Worm (Caenorhabditis elegans) whole organism, late embryonic: ENCODE measurements around the gene puf-11.

ENCODE experiments used
- C08G9.2 ChIP-seq: sonication (generic microtip); optimal IDR thresholded peaks from 2 replicates; lab custom pipeline; 2016; ENCODE audit warnings: mild to moderate bottlenecking, missing genetic modification characterization, moderate library complexity, missing compliant biosample characterization
- F13H6.1 ChIP-seq: sonication (generic microtip); optimal IDR thresholded peaks from 2 replicates; lab custom pipeline; 2016; ENCODE audit warnings: missing genetic modification characterization, missing compliant biosample characterization
- K02D7.2 ChIP-seq: sonication (generic microtip); optimal IDR thresholded peaks from 2 replicates; lab custom pipeline; 2017; ENCODE audit warnings: mild to moderate bottlenecking, missing genetic modification characterization, missing compliant biosample characterization
- Y22D7AL.16 ChIP-seq: sonication (generic microtip); optimal IDR thresholded peaks from 2 replicates; lab custom pipeline; 2016; ENCODE audit warnings: missing genetic modification characterization, missing compliant biosample characterization
- ama-1 ChIP-seq: fragments of 150-350 bp; optimal IDR thresholded peaks from 2 replicates; lab custom pipeline; 2014
- ceh-18 ChIP-seq: sonication (generic microtip); optimal IDR thresholded peaks from 2 replicates; lab custom pipeline; 2016; ENCODE audit warnings: missing genetic modification characterization, missing compliant biosample characterization
- ceh-19 ChIP-seq: fragments of 200-800 bp; sonication (Bioruptor generic); optimal IDR thresholded peaks from 2 replicates; lab custom pipeline; 2018; ENCODE audit warnings: mild to moderate bottlenecking, missing genetic modification characterization, missing compliant biosample characterization
- ceh-22 ChIP-seq: sonication (generic microtip); optimal IDR thresholded peaks from 2 replicates; lab custom pipeline; 2017; ENCODE audit warnings: missing biosample characterization, missing genetic modification characterization
- ceh-24 ChIP-seq: sonication (generic microtip); optimal IDR thresholded peaks from 2 replicates; lab custom pipeline; 2016; ENCODE audit warnings: mild to moderate bottlenecking, missing genetic modification characterization, missing compliant biosample characterization
- ceh-30 ChIP-seq: fragments of 150-350 bp; optimal IDR thresholded peaks from 2 replicates; lab custom pipeline; 2014; ENCODE audit warnings: missing biosample characterization, missing genetic modification characterization
- ceh-31 ChIP-seq: sonication (generic microtip); optimal IDR thresholded peaks from 2 replicates; lab custom pipeline; 2016; ENCODE audit warnings: missing genetic modification characterization, missing compliant biosample characterization
- ceh-34 ChIP-seq: sonication (generic microtip); optimal IDR thresholded peaks from 2 replicates; lab custom pipeline; 2016; ENCODE audit warnings: mild to moderate bottlenecking, missing genetic modification characterization, missing compliant biosample characterization
- ceh-45 ChIP-seq: fragments of 200-800 bp; sonication (Bioruptor generic); IDR thresholded peaks from 2 replicates; pipeline ENCODE4 v1.3.6; 2022; ENCODE audit warnings: missing genetic modification reagents, missing genetic modification characterization, missing compliant biosample characterization
- che-1 ChIP-seq: sonication (generic microtip); optimal IDR thresholded peaks from 2 replicates; lab custom pipeline; 2016; ENCODE audit warnings: mild to moderate bottlenecking, missing genetic modification characterization, missing compliant biosample characterization
- dve-1 ChIP-seq: sonication (generic microtip); optimal IDR thresholded peaks from 2 replicates; lab custom pipeline; 2017; ENCODE audit warnings: antibody characterized with exemption, mild to moderate bottlenecking, missing genetic modification characterization, missing compliant biosample characterization
- fkh-6 ChIP-seq: sonication (generic microtip); optimal IDR thresholded peaks from 2 replicates; lab custom pipeline; 2016; ENCODE audit warnings: missing genetic modification characterization, missing compliant biosample characterization
- gmeb-2 ChIP-seq: sonication (generic microtip); optimal IDR thresholded peaks from 2 replicates; lab custom pipeline; 2016; ENCODE audit warnings: missing genetic modification characterization, inconsistent platforms, missing compliant biosample characterization
- hlh-30 ChIP-seq: sonication (generic microtip); optimal IDR thresholded peaks from 2 replicates; lab custom pipeline; 2017; ENCODE audit warnings: antibody characterized with exemption, missing genetic modification characterization, missing compliant biosample characterization; ENCODE audit not compliant: insufficient read depth
- hlh-6 ChIP-seq: sonication (generic microtip); optimal IDR thresholded peaks from 2 replicates; lab custom pipeline; 2016; ENCODE audit warnings: missing genotype, missing genetic modification characterization, missing compliant biosample characterization
- hlh-8 ChIP-seq: sonication (generic microtip); optimal IDR thresholded peaks from 2 replicates; lab custom pipeline; 2016; ENCODE audit warnings: missing genotype, missing genetic modification characterization, missing compliant biosample characterization
- lin-11 ChIP-seq: fragments of 200-800 bp; sonication (Bioruptor generic); optimal IDR thresholded peaks from 2 replicates; lab custom pipeline; 2018; ENCODE audit warnings: mild to moderate bottlenecking, missing genetic modification characterization, missing compliant biosample characterization
- madf-2 ChIP-seq: sonication (generic microtip); optimal IDR thresholded peaks from 2 replicates; lab custom pipeline; 2017; ENCODE audit warnings: missing genetic modification characterization, missing compliant biosample characterization
- mec-3 ChIP-seq: sonication (generic microtip); optimal IDR thresholded peaks from 2 replicates; lab custom pipeline; 2016; ENCODE audit warnings: borderline replicate concordance, missing genetic modification characterization, missing compliant biosample characterization
- nfya-1 ChIP-seq: sonication (generic microtip); optimal IDR thresholded peaks from 2 replicates; lab custom pipeline; 2017; ENCODE audit warnings: missing genetic modification characterization, mild to moderate bottlenecking, missing compliant biosample characterization, antibody characterized with exemption, moderate library complexity
- nhr-11 ChIP-seq: fragments of 150-350 bp; optimal IDR thresholded peaks from 2 replicates; lab custom pipeline; 2014; ENCODE audit warnings: missing biosample characterization, missing genetic modification characterization
- npax-4 ChIP-seq: sonication (generic microtip); optimal IDR thresholded peaks from 2 replicates; lab custom pipeline; 2016; ENCODE audit warnings: missing genetic modification characterization, missing compliant biosample characterization
- pag-3 ChIP-seq: sonication (generic microtip); optimal IDR thresholded peaks from 2 replicates; lab custom pipeline; 2016; ENCODE audit warnings: missing compliant biosample characterization, missing genetic modification characterization, borderline replicate concordance
- pat-9 ChIP-seq: fragments of 200-800 bp; sonication (Bioruptor generic); optimal IDR thresholded peaks from 2 replicates; lab custom pipeline; 2018; ENCODE audit warnings: mild to moderate bottlenecking, missing genetic modification characterization, moderate library complexity, missing compliant biosample characterization
- pha-2 ChIP-seq: sonication (generic microtip); optimal IDR thresholded peaks from 2 replicates; lab custom pipeline; 2017; ENCODE audit warnings: mild to moderate bottlenecking, missing genetic modification characterization, missing compliant biosample characterization
- pqm-1 ChIP-seq: sonication (generic microtip); optimal IDR thresholded peaks from 2 replicates; lab custom pipeline; 2016; ENCODE audit warnings: missing genetic modification characterization, missing compliant biosample characterization
- pros-1 ChIP-seq: fragments of 150-350 bp; optimal IDR thresholded peaks from 2 replicates; lab custom pipeline; 2014; ENCODE audit warnings: missing biosample characterization, missing genetic modification reagents, missing genetic modification characterization
- ref-2 ChIP-seq: sonication (generic microtip); optimal IDR thresholded peaks from 2 replicates; lab custom pipeline; 2016; ENCODE audit warnings: missing genetic modification characterization, missing compliant biosample characterization
- sox-2 ChIP-seq: fragments of 200-800 bp; sonication (Bioruptor generic); IDR thresholded peaks from 2 replicates; pipeline ENCODE4 v1.3.6; 2022; ENCODE audit warnings: missing genetic modification reagents, missing genetic modification characterization, missing compliant biosample characterization
- syd-9 ChIP-seq: sonication (generic microtip); optimal IDR thresholded peaks from 2 replicates; lab custom pipeline; 2016; ENCODE audit warnings: mild to moderate bottlenecking, missing genetic modification characterization, moderate library complexity, missing compliant biosample characterization
- tbx-2 ChIP-seq: sonication (generic microtip); optimal IDR thresholded peaks from 2 replicates; lab custom pipeline; 2016; ENCODE audit warnings: missing genetic modification characterization, missing compliant biosample characterization
- tbx-7 ChIP-seq: sonication (generic microtip); optimal IDR thresholded peaks from 2 replicates; lab custom pipeline; 2016; ENCODE audit warnings: missing genotype, missing genetic modification characterization, missing compliant biosample characterization
- ttx-3 ChIP-seq: sonication (generic microtip); optimal IDR thresholded peaks from 2 replicates; lab custom pipeline; 2016; ENCODE audit warnings: missing genetic modification reagents, missing genetic modification characterization, missing compliant biosample characterization
- unc-42 ChIP-seq: sonication (generic microtip); optimal IDR thresholded peaks from 2 replicates; lab custom pipeline; 2016; ENCODE audit warnings: missing genotype, missing genetic modification characterization, missing compliant biosample characterization
- unc-86 ChIP-seq: sonication (generic microtip); optimal IDR thresholded peaks from 2 replicates; lab custom pipeline; 2016; ENCODE audit warnings: missing genetic modification characterization, missing compliant biosample characterization
- zip-5 ChIP-seq: sonication (generic microtip); optimal IDR thresholded peaks from 2 replicates; lab custom pipeline; 2016; ENCODE audit warnings: missing genetic modification characterization, missing compliant biosample characterization
- ztf-16 ChIP-seq: sonication (generic microtip); optimal IDR thresholded peaks from 2 replicates; lab custom pipeline; 2017; ENCODE audit warnings: missing genetic modification characterization, missing compliant biosample characterization

Gene puf-11

DNA sequence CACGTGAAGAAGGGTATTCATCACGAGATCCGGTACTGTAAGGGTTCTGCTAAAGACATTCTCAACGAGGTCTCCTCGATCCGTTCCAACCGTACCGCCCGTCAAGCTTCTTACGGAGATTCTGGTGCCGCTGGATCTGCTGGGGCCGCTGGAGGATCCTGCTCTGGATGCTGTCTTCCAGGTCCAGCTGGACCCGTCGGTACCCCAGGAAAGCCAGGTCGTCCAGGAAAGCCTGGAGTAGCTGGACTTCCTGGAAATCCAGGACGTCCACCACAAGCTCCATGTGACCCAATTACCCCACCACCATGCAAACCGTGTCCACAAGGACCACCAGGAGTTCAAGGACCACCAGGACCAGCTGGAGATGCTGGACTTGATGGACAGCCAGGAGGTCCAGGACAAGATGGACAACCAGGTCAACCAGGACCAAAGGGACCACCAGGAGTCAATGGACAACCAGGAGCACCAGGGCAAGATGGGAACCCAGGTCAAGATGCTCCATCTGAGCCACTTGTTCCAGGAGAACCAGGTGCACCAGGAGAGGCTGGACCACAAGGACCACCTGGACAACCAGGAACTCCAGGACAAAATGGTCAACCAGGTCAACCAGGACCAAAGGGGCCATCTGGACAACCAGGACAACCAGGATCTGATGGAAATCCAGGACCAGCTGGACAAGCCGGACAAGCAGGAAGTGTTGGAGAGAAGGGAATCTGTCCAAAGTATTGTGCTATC lies 43.9 kb upstream of the puf-11 start:
- TF ChIP-seq madf-2 (tag; lab: Kevin White, UChicago) (no peak), hlh-30 (tag; lab: Kevin White, UChicago) (no peak), ref-2 (no peak), ceh-22 (tag; lab: Kevin White, UChicago) (no peak), ama-1 (lab: Kevin White, UChicago) (no peak), unc-42 (tag; lab: Kevin White, UChicago) (no peak), tbx-7 (tag; lab: Kevin White, UChicago) (no peak), npax-4 (tag; lab: Kevin White, UChicago) (no peak), gmeb-2 (tag; lab: Kevin White, UChicago) (no peak)

DNA sequence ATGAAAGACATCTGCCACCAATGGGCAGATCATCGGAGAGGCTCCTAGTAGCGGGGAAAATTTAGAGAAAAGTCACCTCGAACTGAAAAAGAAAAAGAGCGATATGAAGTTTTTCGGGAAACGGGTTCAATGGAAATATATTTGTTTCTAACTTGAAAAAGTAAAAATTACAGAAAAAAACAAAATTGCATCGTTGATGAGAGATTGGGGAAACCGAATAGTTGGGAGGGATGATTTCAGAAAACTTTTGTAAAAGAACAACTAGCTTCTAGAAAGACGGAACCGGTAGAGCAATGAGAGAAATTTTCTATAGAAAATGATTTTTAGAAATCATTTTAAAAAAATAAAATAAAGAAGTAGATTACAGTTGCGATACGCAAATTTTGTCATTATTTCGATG lies 43.0 kb upstream of the puf-11 start:
- no peak for TF ChIP-seq unc-86 (tag; lab: Kevin White, UChicago)
- no peak for TF ChIP-seq hlh-6 (tag; lab: Kevin White, UChicago)
- TF ChIP-seq pha-2 (tag; lab: Kevin White, UChicago) = no peak
- TF ChIP-seq tbx-2 (tag; lab: Kevin White, UChicago) = no peak
- no peak for TF ChIP-seq pag-3 (tag; lab: Kevin White, UChicago)
- TF ChIP-seq C08G9.2 (tag; lab: Kevin White, UChicago) = no peak
- TF ChIP-seq sox-2 (GFP tag; lab: Robert Waterston, UW) = no peak
- no peak for TF ChIP-seq tbx-7 (tag; lab: Kevin White, UChicago)
- TF ChIP-seq ceh-18 (tag; lab: Kevin White, UChicago) = no peak
- no peak for TF ChIP-seq K02D7.2 (tag; lab: Kevin White, UChicago)
- TF ChIP-seq ceh-34 (tag; lab: Kevin White, UChicago) = no peak
- TF ChIP-seq fkh-6 = no peak
- TF ChIP-seq ceh-30 (tag; lab: Kevin White, UChicago) = no peak
- TF ChIP-seq ceh-22 (tag; lab: Kevin White, UChicago) = no peak
- TF ChIP-seq syd-9 (tag; lab: Kevin White, UChicago) = no peak
- TF ChIP-seq ceh-45 (GFP tag; lab: Robert Waterston, UW) = no peak

DNA sequence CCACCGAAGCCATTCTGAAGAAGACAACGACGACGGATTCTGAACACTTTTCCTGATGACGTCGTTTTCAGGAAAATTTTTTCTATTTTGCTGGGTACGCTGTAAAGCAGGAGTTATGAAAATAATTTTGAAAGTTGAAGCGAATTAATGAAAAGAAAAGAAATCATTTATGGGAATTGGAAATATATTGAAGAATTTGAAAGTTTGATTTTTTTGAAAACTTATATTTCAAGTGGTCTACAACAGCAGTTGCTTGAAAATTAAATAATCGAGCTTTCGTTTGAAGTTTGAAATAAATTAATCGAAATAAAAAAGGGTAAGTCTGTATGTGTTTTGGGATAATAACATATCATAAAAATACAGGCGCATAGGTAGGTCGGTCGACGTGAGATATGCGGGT lies 37.4 kb upstream of the puf-11 start, which contains the start of gene shl-1:
Gene shl-1, minus strand, starts transcription at position 101 of the 400 bp plus-strand sequence.
- TF ChIP-seq nhr-11 (tag; lab: Kevin White, UChicago) = no peak
- TF ChIP-seq ceh-24 (tag; lab: Kevin White, UChicago) = no peak
- TF ChIP-seq, all 69 proteins: peak for 0

DNA sequence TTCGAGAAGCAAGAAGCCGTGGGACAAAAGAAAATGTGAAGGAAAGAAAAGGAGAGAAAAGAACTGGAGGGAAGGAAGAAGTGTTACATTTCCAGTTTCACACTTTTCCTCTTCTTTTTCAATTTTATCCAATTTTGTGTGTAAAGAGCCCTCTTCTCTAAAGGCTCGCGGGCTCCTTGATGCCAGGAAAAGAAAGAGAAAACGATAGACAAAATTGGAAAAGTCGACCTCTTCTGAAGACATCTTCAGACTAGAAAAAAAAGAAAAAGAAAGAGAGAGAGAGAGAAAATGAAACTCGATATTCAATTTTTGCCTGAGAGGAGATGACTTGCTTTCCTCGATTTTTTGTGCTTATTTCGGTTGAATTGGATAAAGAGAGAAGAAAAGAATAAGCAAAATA lies 36.4 kb upstream of the puf-11 start:
- no peak for TF ChIP-seq ttx-3 (tag; lab: Kevin White, UChicago)
- TF ChIP-seq ceh-19 (GFP tag; lab: Kevin White, UChicago) = peak; percentile 47
- TF ChIP-seq nfya-1 (tag; lab: Kevin White, UChicago) = no peak
- TF ChIP-seq ceh-31 = no peak
- TF ChIP-seq dve-1 (tag; lab: Kevin White, UChicago) = no peak
- no peak for TF ChIP-seq Y22D7AL.16
- no peak for TF ChIP-seq pros-1 (tag; lab: Kevin White, UChicago)
- TF ChIP-seq unc-42 (tag; lab: Kevin White, UChicago) = peak; percentile 77
- TF ChIP-seq ceh-34 (tag; lab: Kevin White, UChicago) = peak; percentile 11
- TF ChIP-seq, all 69 proteins: peak for 3

DNA sequence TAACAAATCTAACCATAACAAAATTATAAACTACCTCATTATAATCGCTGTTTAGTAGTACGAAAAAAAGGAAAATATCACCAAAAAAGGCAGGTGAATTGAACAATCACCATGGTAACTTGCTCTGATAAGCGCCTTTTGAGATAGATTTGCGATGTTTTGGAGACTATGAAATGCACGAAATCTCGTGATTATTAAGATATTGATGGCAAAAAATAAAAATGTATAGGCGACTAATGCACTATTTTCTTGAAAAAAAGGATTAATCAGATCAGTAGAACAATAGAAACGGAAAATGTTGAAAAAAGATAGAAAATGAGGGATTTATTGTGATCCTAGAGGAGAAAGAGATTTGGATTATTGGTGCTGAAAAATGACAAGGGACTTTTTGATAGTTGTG lies 32.8 kb upstream of the puf-11 start:
- TF ChIP-seq hlh-8 (tag; lab: Kevin White, UChicago) (no peak), pqm-1 (tag; lab: Kevin White, UChicago) (no peak), ztf-16 (tag; lab: Kevin White, UChicago) (no peak), zip-5 (no peak), F13H6.1 (tag; lab: Kevin White, UChicago) (no peak), pat-9 (tag; lab: Kevin White, UChicago) (no peak), lin-11 (tag; lab: Kevin White, UChicago) (no peak), che-1 (tag; lab: Kevin White, UChicago) (no peak), mec-3 (tag; lab: Kevin White, UChicago) (no peak), unc-86 (tag; lab: Kevin White, UChicago) (no peak)
